Fruit fly (Drosophila melanogaster): ENCODE data around the gene CG1273.

Gene CG1273

DNA sequence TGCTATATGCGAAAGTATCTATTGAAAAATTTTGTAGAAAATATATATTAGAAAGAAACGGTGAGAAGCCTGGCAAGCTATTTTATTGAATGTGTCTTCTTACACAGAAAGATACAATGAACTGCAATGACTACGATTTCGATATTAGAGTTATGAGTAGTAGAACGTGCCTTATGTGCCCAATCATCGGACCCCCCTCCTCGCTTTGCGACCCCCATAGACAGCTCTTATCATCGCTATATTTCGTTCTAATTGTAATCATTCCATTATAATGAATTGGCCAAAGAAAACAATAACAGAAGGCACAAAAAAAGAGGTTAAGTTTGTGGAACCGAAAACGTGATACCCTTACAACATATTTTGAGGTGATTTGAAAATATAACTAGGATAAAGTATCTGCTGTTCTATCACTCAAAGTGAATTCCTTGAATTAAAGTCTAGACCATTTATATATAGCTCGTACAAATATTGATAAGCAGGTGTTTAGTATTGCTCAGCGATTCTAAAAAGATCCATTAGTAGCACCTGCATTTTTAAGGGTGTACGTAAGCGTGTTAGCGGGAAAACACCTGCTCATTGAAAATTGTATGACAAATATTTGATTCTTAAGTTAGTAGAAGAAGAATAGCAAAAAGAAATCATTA lies 30.7 kb upstream of the CG1273 start:
- TF ChIP-seq CG17801 (GFP tag; optimal IDR thresholded peaks at IDR 0.05; ENCODE audit: partially characterized antibody) = no peak

DNA sequence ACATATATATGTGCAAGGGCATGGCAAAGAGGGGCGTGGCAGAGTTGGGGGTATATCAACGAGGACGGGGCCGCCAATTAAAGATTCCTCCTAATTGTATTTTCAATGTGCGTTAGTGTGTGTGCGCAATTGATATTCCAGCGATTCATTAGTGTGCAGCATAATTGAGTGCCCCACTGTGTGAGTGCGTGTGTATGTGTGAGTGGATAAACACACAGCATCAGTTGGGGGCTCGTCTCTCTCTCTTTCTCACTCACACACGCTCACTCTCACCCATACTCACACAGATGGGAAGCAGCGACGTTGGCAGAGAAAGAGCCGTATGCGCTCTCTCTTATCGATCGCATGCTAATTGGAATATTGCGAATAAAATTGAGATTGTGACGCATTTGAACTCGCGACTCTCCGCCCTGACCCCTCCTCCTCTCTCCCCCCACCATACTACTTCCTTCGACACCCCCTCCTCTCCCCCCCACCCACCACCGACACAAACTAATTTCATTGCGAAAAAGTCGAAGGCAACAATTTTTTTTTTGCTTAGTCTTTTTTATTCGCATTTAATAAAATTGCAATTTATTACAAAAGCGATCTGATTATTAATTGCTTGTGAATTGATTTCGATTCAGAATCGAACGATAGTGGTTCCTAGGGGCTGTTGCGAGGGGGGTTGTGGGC lies 29.8 kb upstream of the CG1273 start:
- TF ChIP-seq CG17801 (GFP tag; optimal IDR thresholded peaks at IDR 0.05; ENCODE audit: partially characterized antibody) = no peak

DNA sequence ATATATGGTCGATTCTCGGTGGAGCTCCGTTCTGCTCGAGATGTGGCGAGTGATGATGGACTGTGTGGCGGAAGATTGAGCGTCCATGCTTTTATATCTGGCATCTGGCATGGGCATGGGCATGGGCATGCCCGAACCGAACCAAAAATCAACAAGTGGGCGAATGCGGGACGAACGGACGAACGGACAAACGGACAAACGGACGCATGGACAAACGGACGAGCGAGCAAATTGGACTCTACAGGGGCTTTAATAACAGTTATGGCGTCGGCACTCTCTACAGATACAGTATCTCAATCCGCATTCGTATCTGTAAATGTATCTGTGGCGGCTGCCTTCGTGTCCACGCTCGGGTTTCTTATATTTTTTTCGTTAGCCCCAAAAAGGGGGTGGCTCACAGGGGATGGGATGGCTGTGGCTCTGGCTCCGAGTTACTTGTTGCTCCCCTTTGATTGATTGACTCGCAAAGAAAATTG lies 27.4 kb upstream of the CG1273 start, which contains the start of gene ImpL2:
ImpL2 (minus strand) TSS at position 51 of the 476 bp plus-strand sequence.
- no peak for TF ChIP-seq CG17801 (GFP tag; optimal IDR thresholded peaks at IDR 0.05; ENCODE audit: partially characterized antibody)

DNA sequence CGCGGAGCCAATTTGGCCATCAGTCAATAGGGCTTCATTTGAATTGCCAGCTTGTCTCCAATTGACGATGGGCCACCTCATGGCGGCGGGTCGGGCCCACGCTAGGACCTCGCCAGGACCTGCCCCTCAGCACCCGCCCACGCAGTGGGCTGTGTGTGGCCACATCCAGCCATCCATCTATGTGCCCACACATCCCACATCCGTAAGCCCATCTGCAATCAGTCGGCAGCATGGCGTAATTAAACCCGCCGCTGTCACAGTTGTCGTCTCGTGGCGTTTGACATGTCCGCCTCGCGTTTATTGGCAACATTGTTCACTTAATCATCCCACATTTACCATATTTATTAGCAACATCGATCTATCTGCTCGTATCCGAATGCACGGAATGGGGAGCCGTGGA lies 25.3 kb upstream of the CG1273 start:
- no peak for TF ChIP-seq CG17801 (GFP tag; optimal IDR thresholded peaks at IDR 0.05; ENCODE audit: partially characterized antibody)

DNA sequence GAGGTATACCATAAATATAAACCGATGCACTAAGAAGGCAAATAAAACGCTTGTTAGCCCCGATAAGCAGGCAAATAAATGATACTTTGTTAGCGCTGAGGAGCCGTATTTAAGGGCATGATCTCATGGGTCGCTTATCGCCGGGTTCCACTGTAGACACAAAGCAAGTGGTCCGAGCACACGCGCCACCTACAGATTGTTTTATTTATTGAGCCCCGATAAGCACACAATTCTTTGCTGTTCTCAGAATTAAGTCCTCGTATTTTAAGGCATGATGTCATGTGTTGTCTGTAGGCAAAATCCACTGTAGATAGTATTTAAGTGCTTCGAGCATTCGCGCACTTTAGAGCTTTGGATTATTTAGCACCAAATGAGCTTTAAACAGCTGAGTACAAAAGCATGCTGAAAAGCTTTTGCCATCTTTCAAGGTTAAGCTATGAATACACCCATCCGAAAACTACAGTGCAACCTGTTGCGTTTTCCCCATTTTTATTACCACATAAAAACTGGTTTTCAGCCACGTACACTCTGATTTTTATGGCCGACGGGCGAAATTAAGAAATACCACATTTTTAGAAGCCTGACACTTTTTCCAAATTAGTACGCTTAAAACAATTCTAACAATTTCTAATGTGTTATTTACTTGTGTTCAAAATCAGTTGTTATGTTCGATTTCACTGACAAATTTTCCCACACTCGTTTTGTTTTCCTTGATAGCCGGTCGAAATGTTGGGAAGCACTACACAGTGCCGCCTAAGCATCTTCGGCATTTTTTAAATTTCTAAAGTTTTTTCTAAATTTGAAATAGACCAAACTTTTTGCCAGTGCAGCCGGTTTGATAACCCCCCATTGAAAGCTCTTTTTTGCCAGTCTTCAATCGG lies 23.8 kb upstream of the CG1273 start, which contains the start of gene Sqor:
Sqor (plus strand) TSS at position 732 of the 881 bp plus-strand sequence.
- TF ChIP-seq CG17801 (GFP tag; optimal IDR thresholded peaks at IDR 0.05; ENCODE audit: partially characterized antibody) = peak; percentile 83

DNA sequence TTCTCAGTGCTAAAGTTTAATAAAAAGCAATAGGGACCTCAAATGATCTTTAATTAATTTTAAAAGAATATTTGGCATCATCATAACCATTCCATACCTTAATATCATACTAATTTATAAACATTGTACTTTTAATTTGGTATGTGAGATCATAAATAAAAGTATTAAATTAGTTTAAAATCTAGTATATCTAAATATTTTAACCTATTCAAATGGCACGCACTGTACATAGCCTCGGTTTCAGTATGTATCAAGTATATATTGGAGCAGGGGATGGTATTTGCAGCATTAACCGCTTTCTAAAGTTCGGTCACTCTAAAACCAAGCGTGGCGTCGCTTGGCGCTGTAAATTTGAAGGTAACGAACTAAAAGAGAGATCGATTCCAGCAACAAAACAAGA lies 21.1 kb upstream of the CG1273 start, which contains the start of gene pav:
pav (plus strand) TSS at position 307 of the 400 bp plus-strand sequence.
- TF ChIP-seq CG17801 (GFP tag; optimal IDR thresholded peaks at IDR 0.05; ENCODE audit: partially characterized antibody) = peak; percentile 6

DNA sequence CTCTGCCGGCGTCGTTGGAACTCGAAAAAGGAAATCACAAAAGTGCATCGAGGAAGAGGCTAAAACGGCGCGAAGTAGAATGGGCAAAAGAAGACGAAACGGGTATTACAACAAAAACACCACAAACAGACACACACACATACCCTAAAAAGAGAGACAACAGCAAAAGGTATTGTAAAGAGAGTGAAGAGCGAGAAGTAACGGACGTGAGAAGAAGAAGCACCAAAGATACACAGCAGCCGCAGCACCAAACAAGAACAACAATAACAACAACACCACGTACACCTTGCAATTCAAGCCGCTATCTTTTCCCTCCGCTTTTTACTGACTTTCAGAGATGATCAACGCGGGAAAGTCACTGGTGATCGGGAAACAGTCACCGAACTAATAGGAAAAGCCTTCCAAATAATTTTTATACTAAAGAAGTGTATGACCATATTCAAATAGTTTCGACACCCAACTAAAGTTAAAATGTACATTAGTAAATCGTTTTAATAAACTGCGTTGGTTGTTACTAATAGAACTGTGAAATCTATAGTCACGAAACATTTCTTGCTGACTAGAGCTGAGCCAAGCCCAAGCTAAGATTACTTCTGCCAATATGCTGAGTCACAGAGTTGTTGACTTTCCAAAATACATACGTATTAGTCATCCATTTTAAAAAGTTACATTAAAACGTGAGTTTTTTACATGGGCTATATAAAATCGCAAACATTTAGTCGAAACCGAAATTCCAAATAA lies 11.2 kb upstream of the CG1273 start:
- TF ChIP-seq CG17801 (GFP tag; optimal IDR thresholded peaks at IDR 0.05; ENCODE audit: partially characterized antibody) = peak; percentile 20

DNA sequence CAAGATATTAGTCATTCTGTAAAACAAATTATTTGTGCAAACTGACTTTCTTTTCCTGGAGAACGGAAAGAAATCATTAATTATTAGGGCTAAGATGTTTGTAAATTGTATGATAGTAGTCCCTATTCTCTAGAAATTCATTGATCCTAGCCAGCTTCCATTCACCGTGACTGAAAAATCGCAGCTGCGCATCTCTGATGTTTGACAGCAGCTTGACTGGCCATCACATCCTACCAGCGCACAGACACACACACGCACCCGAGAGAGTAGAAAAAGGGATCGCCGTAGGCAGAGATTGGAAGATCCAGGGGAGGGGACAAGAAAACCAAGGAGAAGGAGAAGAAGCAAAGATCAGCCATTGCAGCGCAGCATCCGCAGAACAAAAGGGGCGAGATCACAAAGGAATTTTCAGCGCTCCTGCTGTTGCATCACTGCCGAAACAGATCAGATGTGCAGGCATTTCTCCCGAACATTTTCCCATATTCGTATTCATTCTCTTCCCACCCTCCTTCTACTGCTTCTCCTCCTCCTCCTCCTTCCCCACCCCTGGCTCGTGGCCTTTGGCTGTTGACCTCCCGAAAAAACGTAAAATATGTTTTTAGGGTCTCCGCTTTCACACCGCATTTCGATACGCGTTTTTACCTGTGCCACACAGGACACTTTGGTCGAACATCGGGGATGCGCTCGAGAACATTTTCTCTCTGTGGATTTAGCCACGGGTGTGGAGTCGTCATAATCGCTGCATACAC lies 10.5 kb upstream of the CG1273 start:
- TF ChIP-seq CG17801 (GFP tag; optimal IDR thresholded peaks at IDR 0.05; ENCODE audit: partially characterized antibody) = no peak

DNA sequence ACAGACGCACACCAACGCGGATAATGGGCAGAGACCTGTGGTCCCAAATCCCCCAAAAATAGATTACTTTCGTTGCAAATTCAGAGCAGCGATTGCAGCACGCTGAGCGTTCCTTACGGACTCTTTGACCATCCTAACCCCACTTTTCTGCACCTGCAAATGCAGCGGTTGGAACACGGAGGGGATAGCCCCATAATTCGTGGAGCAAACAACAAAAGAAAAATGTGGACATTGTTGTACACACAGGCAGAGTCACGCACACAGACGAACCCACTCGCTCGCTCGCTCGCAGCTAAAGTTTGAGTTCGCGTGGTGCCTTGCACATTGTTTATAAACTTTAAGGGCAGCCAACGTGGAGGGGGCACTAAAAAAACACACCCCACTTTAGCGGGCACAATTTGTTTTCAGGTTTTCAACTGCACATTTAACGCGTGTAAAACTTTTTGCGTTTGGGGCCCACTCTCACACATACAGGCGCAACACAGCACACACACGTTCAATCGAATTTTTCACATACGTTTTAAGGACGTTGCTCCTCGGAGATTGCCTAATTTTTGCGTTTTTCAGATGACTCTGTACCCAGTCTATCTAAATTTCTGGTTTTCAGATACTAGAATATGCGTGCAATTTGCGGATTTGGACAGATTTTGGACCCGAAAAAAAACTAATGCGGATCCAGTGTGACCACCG lies 9.8 kb upstream of the CG1273 start:
- TF ChIP-seq CG17801 (GFP tag; optimal IDR thresholded peaks at IDR 0.05; ENCODE audit: partially characterized antibody) = no peak

DNA sequence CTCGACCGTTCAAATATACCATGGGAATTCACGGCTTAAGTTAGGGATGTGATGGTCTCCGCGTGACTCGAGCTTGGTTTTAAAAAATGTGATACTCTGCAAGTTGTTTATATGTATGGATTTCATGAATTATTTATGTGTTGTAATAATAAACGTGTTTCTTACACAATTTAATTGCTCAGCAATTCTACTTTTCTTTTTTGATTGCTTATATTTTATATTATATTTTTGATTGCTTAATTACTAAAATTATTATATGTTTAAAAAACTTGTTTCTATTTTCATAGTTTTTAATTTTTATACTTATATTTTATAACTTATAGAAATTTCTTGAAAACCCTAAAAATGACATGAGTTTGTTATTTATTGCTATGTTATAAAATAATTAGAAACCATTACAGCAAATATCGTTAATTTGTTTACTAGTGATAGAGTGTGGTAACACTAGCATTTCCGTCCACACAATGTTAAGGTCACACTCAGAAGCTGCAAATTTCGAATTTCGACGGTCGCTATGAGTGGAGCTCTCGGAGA lies 9.2 kb upstream of the CG1273 start, which contains the start of the genes ago and CG1265:
ago (minus strand) TSS at position 6 of the 534 bp plus-strand sequence.
CG1265 (plus strand) TSS at position 476 of the 534 bp plus-strand sequence.
- peak; percentile 32 for TF ChIP-seq CG17801 (GFP tag; optimal IDR thresholded peaks at IDR 0.05; ENCODE audit: partially characterized antibody)

DNA sequence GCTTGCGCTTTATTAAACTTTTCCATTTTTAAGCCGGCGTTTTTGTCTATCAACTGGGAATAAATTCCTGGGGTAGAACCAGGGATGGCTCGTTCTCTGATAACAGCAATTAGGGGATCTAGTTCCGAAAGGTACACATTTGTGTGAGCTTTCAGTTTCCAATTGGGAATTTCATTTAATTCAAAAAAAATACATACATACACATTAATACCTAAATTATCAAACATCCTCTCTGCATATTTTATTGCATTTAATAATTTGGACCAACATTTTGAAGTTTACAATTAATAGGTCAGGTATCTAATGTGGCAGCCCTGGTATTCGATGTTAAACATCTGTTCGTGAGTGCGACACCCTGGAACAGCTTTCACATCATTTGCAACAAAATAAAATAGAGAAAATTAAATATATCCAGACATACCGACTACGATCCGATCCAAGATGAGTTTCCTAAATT lies 4.4 kb upstream of the CG1273 start, which contains the start of the genes CG15011 and CG1309:
CG15011 (minus strand) TSS at position 51 of the 457 bp plus-strand sequence.
CG1309 (plus strand) TSS at position 329 of the 457 bp plus-strand sequence.
- peak; percentile 83 for TF ChIP-seq CG17801 (GFP tag; optimal IDR thresholded peaks at IDR 0.05; ENCODE audit: partially characterized antibody)

DNA sequence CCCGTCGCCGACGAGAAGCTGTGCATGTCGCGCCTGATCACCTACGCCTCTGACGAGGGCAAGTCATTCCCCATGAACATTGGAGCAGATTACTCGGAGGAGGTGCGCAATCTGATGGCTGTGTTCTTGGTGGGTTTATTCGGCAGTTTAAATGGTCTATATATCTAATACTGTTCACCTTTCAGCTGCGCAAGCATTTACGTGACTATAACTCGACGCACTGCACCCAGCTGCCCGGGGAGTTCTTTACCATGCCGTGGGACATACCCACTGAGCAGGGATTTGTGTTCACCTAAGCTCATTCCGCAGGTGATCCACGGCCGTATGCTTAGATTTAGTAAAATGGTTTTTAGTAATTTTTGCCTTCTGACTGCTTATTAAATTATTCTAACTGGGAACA lies 2.3 kb upstream of the CG1273 start:
- TF ChIP-seq CG17801 (GFP tag; optimal IDR thresholded peaks at IDR 0.05; ENCODE audit: partially characterized antibody) = no peak

DNA sequence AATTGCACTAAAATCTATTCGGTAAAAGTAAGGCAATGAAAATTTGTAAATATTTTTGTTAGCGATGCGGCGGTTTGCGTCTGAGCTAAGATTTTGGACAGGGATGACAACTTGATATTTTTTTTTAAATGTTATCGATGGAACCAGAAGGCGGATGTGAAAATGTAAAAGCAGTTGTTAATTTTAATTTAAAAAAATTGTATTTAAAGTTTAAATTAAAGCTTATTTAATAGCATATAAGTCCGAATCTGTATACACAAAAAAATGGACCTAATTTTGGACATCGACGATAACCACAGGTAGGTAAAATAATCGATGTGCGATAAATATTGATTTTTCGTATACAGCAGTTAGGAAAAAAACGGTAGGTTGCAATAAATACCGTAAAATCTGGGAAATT lies 1.1 kb upstream of the CG1273 start, which contains the start of the genes CG11586 and VhaM9.7-a:
CG11586 (minus strand) TSS at position 87 of the 400 bp plus-strand sequence.
VhaM9.7-a (plus strand) TSS at position 322 of the 400 bp plus-strand sequence.
- peak; percentile 15 for TF ChIP-seq CG17801 (GFP tag; optimal IDR thresholded peaks at IDR 0.05; ENCODE audit: partially characterized antibody)

All from ovary, adult (tissue).